Worm (Caenorhabditis elegans) whole organism, young adult: ENCODE measurements around the gene nhr-44.

ENCODE experiments used
- B0019.2 ChIP-seq: fragments of 200-800 bp; sonication (Bioruptor generic); conservative IDR thresholded peaks from 2 replicates; pipeline ENCODE4 v1.3.6; 2022; ENCODE audit warnings: missing genetic modification reagents, missing genetic modification characterization, missing compliant biosample characterization
- F49E8.2 ChIP-seq: sonication (generic microtip); optimal IDR thresholded peaks from 3 replicates; lab custom pipeline; 2017; ENCODE audit warnings: missing genetic modification characterization, mild to moderate bottlenecking, missing compliant biosample characterization, antibody characterized with exemption, moderate library complexity; ENCODE audit not compliant: insufficient read depth
- F52B5.7 ChIP-seq: sonication (generic microtip); optimal IDR thresholded peaks from 2 replicates; lab custom pipeline; 2016; ENCODE audit warnings: mild to moderate bottlenecking, missing genetic modification characterization, missing compliant biosample characterization
- Y56A3A.18 ChIP-seq: fragments of 200-800 bp; sonication (Bioruptor generic); IDR thresholded peaks from 2 replicates; pipeline ENCODE4 v1.3.6; 2022; ENCODE audit warnings: missing genetic modification reagents, missing genetic modification characterization, missing compliant biosample characterization
- ama-1 ChIP-seq, 3 experiments: fragments of 150-350 bp in 1 of 3; sonication (generic microtip) in 2 of 3; optimal IDR thresholded peaks; 2 replicates each; lab custom pipeline; 2014 to 2018; ENCODE audit warnings: missing biosample characterization in 2 of 3, missing genetic modification characterization in 2 of 3, missing genetic modification reagents in 2 of 3
- die-1 ChIP-seq: sonication (generic microtip); optimal IDR thresholded peaks from 2 replicates; lab custom pipeline; 2016; ENCODE audit warnings: missing genotype, mild to moderate bottlenecking, missing genetic modification characterization, missing compliant biosample characterization
- hsf-1 ChIP-seq: fragments of 200-800 bp; sonication (Bioruptor generic); IDR thresholded peaks from 2 replicates; pipeline ENCODE4 v1.3.6; 2022; ENCODE audit warnings: missing genetic modification reagents, missing genetic modification characterization, missing compliant biosample characterization
- lag-1 ChIP-seq: fragments of 200-800 bp; sonication (Bioruptor generic); IDR thresholded peaks from 2 replicates; pipeline ENCODE4 v1.3.6; 2022; ENCODE audit warnings: missing genetic modification reagents, missing genetic modification characterization, missing compliant biosample characterization
- snpc-3.4 ChIP-seq: sonication (generic microtip); optimal IDR thresholded peaks from 2 replicates; lab custom pipeline; 2017; ENCODE audit warnings: missing genetic modification characterization, mild to moderate bottlenecking, missing compliant biosample characterization, antibody characterized with exemption, moderate library complexity, missing genotype, missing genetic modification reagents
- snpc-4 ChIP-seq, 5 experiments: fragments of 150-350 bp in 1 of 5; sonication (generic microtip) in 4 of 5; optimal IDR thresholded peaks; 2 replicates each; lab custom pipeline; 2014 to 2018; ENCODE audit warnings: missing genetic modification characterization in 5 of 5, missing biosample characterization in 3 of 5, antibody characterized with exemption in 2 of 5, mild to moderate bottlenecking in 2 of 5, missing compliant biosample characterization in 2 of 5, missing genotype in 2 of 5, moderate library complexity in 2 of 5, missing genetic modification reagents in 1 of 5
- unc-130 ChIP-seq: sonication (generic microtip); optimal IDR thresholded peaks from 2 replicates; lab custom pipeline; 2016; ENCODE audit warnings: missing genetic modification reagents, missing genetic modification characterization, missing compliant biosample characterization
- unc-62 ChIP-seq: fragments of 150-350 bp; optimal IDR thresholded peaks from 2 replicates; lab custom pipeline; 2014; ENCODE audit warnings: missing biosample characterization, missing genetic modification reagents, missing genetic modification characterization
- ztf-18 ChIP-seq: sonication (generic microtip); optimal IDR thresholded peaks from 2 replicates; lab custom pipeline; 2016; ENCODE audit warnings: missing genotype, mild to moderate bottlenecking, missing genetic modification characterization, missing compliant biosample characterization

DNA sequence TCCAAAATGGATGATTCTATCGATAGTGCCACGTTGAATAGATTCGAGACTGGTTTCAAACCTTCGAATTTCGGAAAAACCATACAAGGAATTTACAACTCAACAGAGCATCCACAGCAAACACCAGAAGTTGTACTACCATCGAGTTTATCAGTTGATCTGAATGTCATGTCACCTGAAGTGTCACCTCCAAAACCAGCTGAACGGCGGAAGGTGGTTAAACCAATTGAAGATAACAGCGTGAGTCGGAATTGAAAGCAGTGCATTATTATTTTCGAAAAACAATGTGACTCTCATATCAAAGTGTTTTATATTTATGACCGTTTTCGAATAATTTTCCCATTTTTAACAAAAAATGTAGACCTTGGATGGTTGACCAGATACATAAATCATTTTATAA, 14.9 kb downstream of the nhr-44 start:
- no peak for TF ChIP-seq F49E8.2 (tag; lab: Kevin White, UChicago)
- TF ChIP-seq Y56A3A.18 (GFP tag; lab: Robert Waterston, UW) = no peak
- TF ChIP-seq F52B5.7 (tag; lab: Kevin White, UChicago) = no peak
- TF ChIP-seq snpc-4 (GFP tag; optimal IDR thresholded peaks at IDR 0.05; lab: Kevin White, UChicago) = no peak
- TF ChIP-seq snpc-4 (tag; optimal IDR thresholded peaks at IDR 0.05; lab: Kevin White, UChicago) = no peak
- TF ChIP-seq B0019.2 = no peak
- TF ChIP-seq die-1 (tag; lab: Kevin White, UChicago) = no peak
- no peak for TF ChIP-seq unc-62
- no peak for TF ChIP-seq snpc-3.4 (tag; lab: Kevin White, UChicago)
- TF ChIP-seq hsf-1 (GFP tag; lab: Robert Waterston, UW) = no peak
- TF ChIP-seq ama-1 (optimal IDR thresholded peaks at IDR 0.05; lab: Kevin White, UChicago) = no peak
- TF ChIP-seq ama-1 (GFP tag; optimal IDR thresholded peaks at IDR 0.05; lab: Kevin White, UChicago) = no peak
- no peak for TF ChIP-seq lag-1 (GFP tag; lab: Robert Waterston, UW)
- no peak for TF ChIP-seq unc-130 (GFP tag; lab: Kevin White, UChicago)
- TF ChIP-seq ztf-18 = no peak
